Worm (Caenorhabditis elegans) whole organism, L4/young adult: ENCODE measurements around the gene igdb-3.

Experiments
- W03F9.2 ChIP-seq: fragments of 150-350 bp; optimal IDR thresholded peaks from 2 replicates; lab custom pipeline; 2014; ENCODE audit warnings: missing biosample characterization, missing genetic modification characterization
- dao-5 ChIP-seq: sonication (generic microtip); optimal IDR thresholded peaks from 2 replicates; lab custom pipeline; 2016; ENCODE audit warnings: missing genotype, missing genetic modification characterization, moderate library complexity, missing compliant biosample characterization
- him-1 ChIP-seq: sonication (generic microtip); optimal IDR thresholded peaks from 2 replicates; lab custom pipeline; 2016; ENCODE audit warnings: missing genotype, missing genetic modification reagents, missing genetic modification characterization, missing compliant biosample characterization

The igdb-3 gene

ce11 chrX:6407805-6408204 lies 22.5 kb downstream of the igdb-3 start:
- no peak for TF ChIP-seq dao-5 (tag; lab: Kevin White, UChicago)
- no peak for TF ChIP-seq W03F9.2
- no peak for TF ChIP-seq him-1

- TF ChIP-seq him-1 (no peak), dao-5 (tag; lab: Kevin White, UChicago) (no peak), W03F9.2 (no peak)
These were observed 23.0 kb downstream of the igdb-3 start for ce11 chrX:6408286-6408685.

- TF ChIP-seq dao-5 (tag; lab: Kevin White, UChicago) (no peak), W03F9.2 (no peak), him-1 (no peak)
These were observed 23.4 kb downstream of the igdb-3 start for ce11 chrX:6408713-6409112.

- no peak for TF ChIP-seq him-1
- no peak for TF ChIP-seq W03F9.2
- no peak for TF ChIP-seq dao-5 (tag; lab: Kevin White, UChicago)
These were observed 25.0 kb downstream of the igdb-3 start, which contains the start of gene mup-2 for ce11 chrX:6410177-6410765. Gene mup-2, minus strand, starts transcription at chrX:6410227.

ce11 chrX:6412575-6412974 lies 27.3 kb downstream of the igdb-3 start, which contains the start of gene T22E5.1:
Gene T22E5.1, plus strand, starts transcription at chrX:6412875.
- TF ChIP-seq W03F9.2 (no peak), dao-5 (tag; lab: Kevin White, UChicago) (no peak), him-1 (no peak)

ce11 chrX:6413583-6413982 lies 28.3 kb downstream of the igdb-3 start:
- TF ChIP-seq W03F9.2 (no peak), him-1 (no peak), dao-5 (tag; lab: Kevin White, UChicago) (no peak)

ce11 chrX:6416357-6417087 lies 31.2 kb downstream of the igdb-3 start, which contains the start of gene T22E5.6:
Gene T22E5.6, minus strand, starts transcription at chrX:6416407.
- TF ChIP-seq him-1 (no peak), W03F9.2 (no peak), dao-5 (tag; lab: Kevin White, UChicago) (no peak)

- TF ChIP-seq W03F9.2 (no peak), dao-5 (tag; lab: Kevin White, UChicago) (no peak), him-1 (no peak)
These were observed 33.8 kb downstream of the igdb-3 start for ce11 chrX:6419113-6419512.

- TF ChIP-seq dao-5 (tag; lab: Kevin White, UChicago): no peak
These were observed 35.4 kb downstream of the igdb-3 start, which contains the start of gene K10C2.12 for ce11 chrX:6420681-6421080. Gene K10C2.12, minus strand, starts transcription at chrX:6420781.

- TF ChIP-seq him-1 (no peak), dao-5 (tag; lab: Kevin White, UChicago) (no peak), W03F9.2 (no peak)
These were observed 41.9 kb downstream of the igdb-3 start for ce11 chrX:6427147-6427546.

- TF ChIP-seq W03F9.2: no peak
- TF ChIP-seq him-1: no peak
- no peak for TF ChIP-seq dao-5 (tag; lab: Kevin White, UChicago)
These were observed 44.3 kb downstream of the igdb-3 start for ce11 chrX:6429552-6429951.

ce11 chrX:6430510-6430909 lies 45.2 kb downstream of the igdb-3 start, which contains the start of gene ctsa-2:
Gene ctsa-2, minus strand, starts transcription at chrX:6430610.
- no peak for TF ChIP-seq W03F9.2
- TF ChIP-seq dao-5 (tag; lab: Kevin White, UChicago): no peak
- TF ChIP-seq him-1: no peak

ce11 chrX:6433688-6434087 lies 48.4 kb downstream of the igdb-3 start, which contains the start of gene K10C2.2:
Gene K10C2.2, minus strand, starts transcription at chrX:6433788.
- TF ChIP-seq him-1 (no peak), W03F9.2 (no peak), dao-5 (tag; lab: Kevin White, UChicago) (no peak)

- TF ChIP-seq dao-5 (tag; lab: Kevin White, UChicago): no peak
- TF ChIP-seq him-1: no peak
- TF ChIP-seq W03F9.2: no peak
These were observed 50.5 kb downstream of the igdb-3 start for ce11 chrX:6435812-6436211.
